Worm (Caenorhabditis elegans) whole organism, young adult: ENCODE data around the gene C03B1.7.

Experiments
- B0019.2 ChIP-seq: fragments of 200-800 bp; sonication (Bioruptor generic); conservative IDR thresholded peaks from 2 replicates; pipeline ENCODE4 v1.3.6; 2022; ENCODE audit warnings: missing genetic modification reagents, missing genetic modification characterization, missing compliant biosample characterization
- B0035.1 ChIP-seq: sonication (generic microtip); optimal IDR thresholded peaks from 2 replicates; lab custom pipeline; 2016; ENCODE audit warnings: missing genetic modification characterization, mild to moderate bottlenecking, missing compliant biosample characterization, missing genotype, missing genetic modification reagents
- B0261.1 ChIP-seq: sonication (generic microtip); optimal IDR thresholded peaks from 2 replicates; lab custom pipeline; 2016; ENCODE audit warnings: mild to moderate bottlenecking, missing genetic modification characterization, moderate library complexity, missing compliant biosample characterization
- B0336.3 ChIP-seq: fragments of 200-800 bp; sonication (Bioruptor generic); IDR thresholded peaks from 2 replicates; pipeline ENCODE4 v1.3.6; 2022; ENCODE audit warnings: missing genetic modification characterization, missing compliant biosample characterization
- C17E4.6 ChIP-seq: fragments of 200-800 bp; sonication (Bioruptor generic); IDR thresholded peaks from 2 replicates; pipeline ENCODE4 v1.3.6; 2022; ENCODE audit warnings: missing genetic modification reagents, missing genetic modification characterization, missing compliant biosample characterization
- D2030.7 ChIP-seq: fragments of 200-800 bp; sonication (Bioruptor generic); IDR thresholded peaks from 2 replicates; pipeline ENCODE4 v1.3.6; 2022; ENCODE audit warnings: missing genetic modification reagents, missing genetic modification characterization, missing compliant biosample characterization
- F10E7.11 ChIP-seq: sonication (generic microtip); optimal IDR thresholded peaks from 2 replicates; lab custom pipeline; 2017; ENCODE audit warnings: mild to moderate bottlenecking, missing genetic modification characterization, moderate library complexity, missing compliant biosample characterization
- F33H1.4 ChIP-seq: fragments of 200-800 bp; sonication (Bioruptor generic); IDR thresholded peaks from 2 replicates; pipeline ENCODE4 v1.3.6; 2022; ENCODE audit warnings: missing genetic modification reagents, missing genetic modification characterization, missing compliant biosample characterization
- F57A8.1 ChIP-seq: fragments of 200-800 bp; sonication (Bioruptor generic); optimal IDR thresholded peaks from 2 replicates; lab custom pipeline; 2018; ENCODE audit warnings: mild to moderate bottlenecking, missing genetic modification characterization, moderate library complexity, missing compliant biosample characterization
- T07F8.4 ChIP-seq: sonication (generic microtip); optimal IDR thresholded peaks from 2 replicates; lab custom pipeline; 2016; ENCODE audit warnings: mild to moderate bottlenecking, missing genetic modification characterization, moderate library complexity, missing compliant biosample characterization
- Y53F4B.3 ChIP-seq: fragments of 200-800 bp; sonication (Bioruptor generic); IDR thresholded peaks from 2 replicates; pipeline ENCODE4 v1.3.6; 2022; ENCODE audit warnings: missing genetic modification reagents, missing genetic modification characterization, missing compliant biosample characterization
- Y67H2A.10 ChIP-seq: fragments of 200-800 bp; sonication (Bioruptor generic); conservative IDR thresholded peaks from 2 replicates; pipeline ENCODE4 v1.3.6; 2022; ENCODE audit warnings: missing genetic modification reagents, missing genetic modification characterization, missing compliant biosample characterization
- ama-1 ChIP-seq, 3 experiments: fragments of 150-350 bp in 1 of 3; sonication (generic microtip) in 2 of 3; optimal IDR thresholded peaks; 2 replicates each; lab custom pipeline; 2014 to 2018; ENCODE audit warnings: missing biosample characterization in 2 of 3, missing genetic modification characterization in 2 of 3, missing genetic modification reagents in 2 of 3
- athp-1 ChIP-seq: sonication (generic microtip); optimal IDR thresholded peaks from 2 replicates; lab custom pipeline; 2017; ENCODE audit warnings: mild to moderate bottlenecking, missing genetic modification characterization, missing compliant biosample characterization
- ccch-3 ChIP-seq: fragments of 200-800 bp; sonication (Bioruptor generic); optimal IDR thresholded peaks from 2 replicates; lab custom pipeline; 2018; ENCODE audit warnings: mild to moderate bottlenecking, missing genetic modification characterization, missing compliant biosample characterization
- ceh-100 ChIP-seq: fragments of 200-800 bp; sonication (Bioruptor generic); IDR thresholded peaks from 2 replicates; pipeline ENCODE4 v1.3.6; 2022; ENCODE audit warnings: missing genetic modification reagents, missing genetic modification characterization, missing compliant biosample characterization
- ceh-58 ChIP-seq: fragments of 200-800 bp; sonication (Bioruptor generic); IDR thresholded peaks from 2 replicates; pipeline ENCODE4 v1.3.6; 2022; ENCODE audit warnings: missing genetic modification characterization, missing compliant biosample characterization
- ceh-79 ChIP-seq: sonication (generic microtip); optimal IDR thresholded peaks from 2 replicates; lab custom pipeline; 2017; ENCODE audit warnings: mild to moderate bottlenecking, missing genetic modification characterization, missing compliant biosample characterization
- chd-7 ChIP-seq: sonication (generic microtip); optimal IDR thresholded peaks from 2 replicates; lab custom pipeline; 2016; ENCODE audit warnings: mild to moderate bottlenecking, missing genetic modification characterization, moderate library complexity, missing compliant biosample characterization
- die-1 ChIP-seq: sonication (generic microtip); optimal IDR thresholded peaks from 2 replicates; lab custom pipeline; 2016; ENCODE audit warnings: missing genotype, mild to moderate bottlenecking, missing genetic modification characterization, missing compliant biosample characterization
- ekl-4 ChIP-seq: fragments of 200-800 bp; sonication (Bioruptor generic); IDR thresholded peaks from 2 replicates; pipeline ENCODE4 v1.3.6; 2022; ENCODE audit warnings: missing genetic modification reagents, missing genetic modification characterization, missing compliant biosample characterization
- fkh-3 ChIP-seq: sonication (generic microtip); optimal IDR thresholded peaks from 2 replicates; lab custom pipeline; 2016; ENCODE audit warnings: mild to moderate bottlenecking, missing genetic modification characterization, missing compliant biosample characterization
- hlh-12 ChIP-seq: sonication (generic microtip); optimal IDR thresholded peaks from 2 replicates; lab custom pipeline; 2016; ENCODE audit warnings: missing genetic modification characterization, missing compliant biosample characterization
- lag-1 ChIP-seq: fragments of 200-800 bp; sonication (Bioruptor generic); IDR thresholded peaks from 2 replicates; pipeline ENCODE4 v1.3.6; 2022; ENCODE audit warnings: missing genetic modification reagents, missing genetic modification characterization, missing compliant biosample characterization
- let-526 ChIP-seq: fragments of 200-800 bp; sonication (Bioruptor generic); IDR thresholded peaks from 2 replicates; pipeline ENCODE4 v1.3.6; 2022; ENCODE audit warnings: missing genetic modification reagents, missing genetic modification characterization, missing compliant biosample characterization
- lin-54 ChIP-seq: fragments of 200-800 bp; sonication (Bioruptor generic); optimal IDR thresholded peaks from 2 replicates; lab custom pipeline; 2018; ENCODE audit warnings: mild to moderate bottlenecking, missing genetic modification characterization, missing compliant biosample characterization
- madf-10 ChIP-seq: sonication (generic microtip); optimal IDR thresholded peaks from 2 replicates; lab custom pipeline; 2016; ENCODE audit warnings: mild to moderate bottlenecking, missing genetic modification characterization, missing compliant biosample characterization
- madf-8 ChIP-seq: fragments of 200-800 bp; sonication (Bioruptor generic); conservative IDR thresholded peaks from 2 replicates; pipeline ENCODE4 v1.3.6; 2022; ENCODE audit warnings: missing genetic modification reagents, missing genetic modification characterization, missing compliant biosample characterization
- mcd-1 ChIP-seq: fragments of 200-800 bp; sonication (Bioruptor generic); IDR thresholded peaks from 2 replicates; pipeline ENCODE4 v1.3.6; 2022; ENCODE audit warnings: missing genetic modification reagents, missing genetic modification characterization, missing compliant biosample characterization
- mel-28 ChIP-seq: sonication (generic microtip); optimal IDR thresholded peaks from 2 replicates; lab custom pipeline; 2016; ENCODE audit warnings: borderline replicate concordance, mild to moderate bottlenecking, missing genetic modification characterization, missing compliant biosample characterization
- mes-4 ChIP-seq: sonication (generic microtip); optimal IDR thresholded peaks from 2 replicates; lab custom pipeline; 2016; ENCODE audit warnings: missing genotype, missing genetic modification characterization, missing compliant biosample characterization
- mxl-1 ChIP-seq: sonication (generic microtip); optimal IDR thresholded peaks from 2 replicates; lab custom pipeline; 2016; ENCODE audit warnings: missing genetic modification characterization, missing compliant biosample characterization
- nfya-1 ChIP-seq: sonication (generic microtip); optimal IDR thresholded peaks from 2 replicates; lab custom pipeline; 2017; ENCODE audit warnings: antibody characterized with exemption, missing compliant biosample characterization, missing genetic modification characterization, borderline replicate concordance; ENCODE audit not compliant: insufficient read depth
- nfyb-1 ChIP-seq: fragments of 200-800 bp; sonication (Bioruptor generic); IDR thresholded peaks from 2 replicates; pipeline ENCODE4 v1.3.6; 2022; ENCODE audit warnings: missing genetic modification reagents, missing genetic modification characterization, missing compliant biosample characterization
- nhr-27 ChIP-seq: fragments of 200-800 bp; sonication (Bioruptor generic); optimal IDR thresholded peaks from 2 replicates; lab custom pipeline; 2018; ENCODE audit warnings: mild to moderate bottlenecking, missing genetic modification characterization, moderate library complexity, missing compliant biosample characterization
- pbrm-1 ChIP-seq: fragments of 200-800 bp; sonication (Bioruptor generic); IDR thresholded peaks from 2 replicates; pipeline ENCODE4 v1.3.6; 2022; ENCODE audit warnings: missing genetic modification reagents, missing genetic modification characterization, missing compliant biosample characterization
- pha-4 ChIP-seq: fragments of 150-350 bp; sonication (generic microtip); optimal IDR thresholded peaks from 2 replicates; lab custom pipeline; 2014; ENCODE audit warnings: missing biosample characterization, missing genetic modification reagents, missing genetic modification characterization
- repo-1 ChIP-seq: sonication (generic microtip); optimal IDR thresholded peaks from 2 replicates; lab custom pipeline; 2017; ENCODE audit warnings: mild to moderate bottlenecking, missing genetic modification characterization, missing compliant biosample characterization
- snpc-1.3 ChIP-seq: sonication (generic microtip); optimal IDR thresholded peaks from 2 replicates; lab custom pipeline; 2017; ENCODE audit warnings: missing genetic modification characterization, mild to moderate bottlenecking, missing compliant biosample characterization, antibody characterized with exemption, moderate library complexity, missing genotype, missing genetic modification reagents; ENCODE audit not compliant: insufficient read depth
- snpc-3.4 ChIP-seq: sonication (generic microtip); optimal IDR thresholded peaks from 2 replicates; lab custom pipeline; 2017; ENCODE audit warnings: missing genetic modification characterization, mild to moderate bottlenecking, missing compliant biosample characterization, antibody characterized with exemption, moderate library complexity, missing genotype, missing genetic modification reagents
- snpc-4 ChIP-seq, 5 experiments: fragments of 150-350 bp in 1 of 5; sonication (generic microtip) in 4 of 5; optimal IDR thresholded peaks; 2 replicates each; lab custom pipeline; 2014 to 2018; ENCODE audit warnings: missing genetic modification characterization in 5 of 5, missing biosample characterization in 3 of 5, antibody characterized with exemption in 2 of 5, mild to moderate bottlenecking in 2 of 5, missing compliant biosample characterization in 2 of 5, missing genotype in 2 of 5, moderate library complexity in 2 of 5, missing genetic modification reagents in 1 of 5
- tbx-9 ChIP-seq: sonication (generic microtip); optimal IDR thresholded peaks from 2 replicates; lab custom pipeline; 2016; ENCODE audit warnings: borderline replicate concordance, missing genetic modification characterization, inconsistent platforms, missing compliant biosample characterization
- xnd-1 ChIP-seq: sonication (generic microtip); optimal IDR thresholded peaks from 2 replicates; lab custom pipeline; 2016; ENCODE audit warnings: missing genotype, missing genetic modification reagents, missing genetic modification characterization, missing compliant biosample characterization
- zim-3 ChIP-seq: sonication (generic microtip); optimal IDR thresholded peaks from 2 replicates; lab custom pipeline; 2017; ENCODE audit warnings: mild to moderate bottlenecking, missing genetic modification characterization, moderate library complexity, missing compliant biosample characterization
- ztf-6 ChIP-seq: fragments of 200-800 bp; sonication (Bioruptor generic); IDR thresholded peaks from 2 replicates; pipeline ENCODE4 v1.3.6; 2022; ENCODE audit warnings: missing genetic modification reagents, missing genetic modification characterization, missing compliant biosample characterization

Gene C03B1.7

DNA sequence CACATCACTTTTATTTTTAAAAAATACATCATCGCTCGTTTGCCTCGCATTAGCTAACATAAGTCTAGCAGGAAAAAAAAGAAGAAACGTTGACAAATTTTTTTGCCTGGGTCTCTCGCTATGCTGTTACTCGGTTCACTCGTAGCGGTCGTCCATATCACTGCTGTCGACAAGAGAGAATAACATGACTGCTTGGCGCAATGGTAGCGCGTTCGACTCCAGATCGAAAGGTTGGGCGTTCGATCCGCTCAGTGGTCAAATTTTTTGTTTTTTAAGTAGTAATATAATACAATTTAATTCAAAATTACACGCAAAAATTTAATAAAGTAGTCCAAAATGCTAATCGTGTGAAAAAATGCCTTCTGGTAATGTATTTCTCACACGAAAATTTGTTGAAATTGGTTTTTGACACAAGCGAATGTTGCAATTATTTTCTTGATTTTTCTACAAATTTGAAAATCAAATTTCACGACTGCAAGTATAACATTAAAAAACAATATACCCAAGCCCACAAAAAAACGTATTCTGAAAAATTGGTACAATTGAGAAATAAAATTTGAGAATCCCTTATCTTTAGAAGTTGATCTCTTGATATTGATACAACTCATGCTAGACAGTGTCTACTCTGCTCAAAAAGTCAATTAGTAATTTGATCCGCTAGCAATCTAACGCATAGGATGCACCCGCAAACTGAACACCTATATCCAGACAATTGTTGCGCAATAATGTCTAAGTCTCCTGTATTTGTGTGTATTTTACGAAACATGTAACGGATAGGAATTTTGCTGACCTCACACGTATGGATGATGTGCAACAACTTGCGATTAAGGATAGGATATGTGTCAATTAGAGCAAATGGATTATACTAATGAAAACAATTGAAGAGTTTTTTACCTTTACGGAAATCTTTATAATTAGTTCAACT, 29.8 kb downstream of the C03B1.7 start (continued):
- TF ChIP-seq chd-7 (tag; lab: Kevin White, UChicago) (no peak), die-1 (tag; lab: Kevin White, UChicago) (peak; percentile 80), tbx-9 (tag; lab: Kevin White, UChicago) (peak; percentile 13), hlh-12 (tag; lab: Kevin White, UChicago) (peak; percentile 41), C17E4.6 (GFP tag; lab: Robert Waterston, UW) (no peak), T07F8.4 (tag; lab: Kevin White, UChicago) (peak; percentile 61), D2030.7 (peak; percentile 66), Y53F4B.3 (GFP tag; lab: Robert Waterston, UW) (no peak), ccch-3 (GFP tag; lab: Kevin White, UChicago) (no peak), B0336.3 (GFP tag; lab: Robert Waterston, UW) (no peak), pha-4 (tag; lab: Kevin White, UChicago) (no peak), mes-4 (tag; lab: Kevin White, UChicago) (peak; percentile 59), madf-10 (peak; percentile 71), nfyb-1 (GFP tag; lab: Robert Waterston, UW) (peak; percentile 88), ceh-58 (GFP tag; lab: Robert Waterston, UW) (0 out of 2 replicates have a peak, but pooled peaks have one; percentile 84), snpc-4 (GFP tag; optimal IDR thresholded peaks at IDR 0.05; lab: Kevin White, UChicago) (peak; percentile 48), snpc-4 (tag; optimal IDR thresholded peaks at IDR 0.05; lab: Kevin White, UChicago) (peak in 3 of 4 experiments; percentile 7 to 71 (median 49)), zim-3 (tag; lab: Kevin White, UChicago) (peak; percentile 69), nhr-27 (tag; lab: Kevin White, UChicago) (no peak), mxl-1 (tag; lab: Kevin White, UChicago) (peak; percentile 56), pbrm-1 (GFP tag; lab: Robert Waterston, UW) (peak; percentile 85), lin-54 (GFP tag; lab: Kevin White, UChicago) (no peak), lag-1 (GFP tag; lab: Robert Waterston, UW) (no peak), B0019.2 (GFP tag; lab: Robert Waterston, UW) (no peak), snpc-1.3 (tag; lab: Kevin White, UChicago) (peak; percentile 85), ekl-4 (GFP tag; lab: Robert Waterston, UW) (0 out of 2 replicates have a peak, but pooled peaks have one; percentile 27), Y67H2A.10 (GFP tag; lab: Robert Waterston, UW) (no peak), ceh-100 (GFP tag; lab: Robert Waterston, UW) (peak; percentile 21; the same call in 1 of the 2 replicates), xnd-1 (tag; lab: Kevin White, UChicago) (no peak), B0035.1 (tag; lab: Kevin White, UChicago) (peak; percentile 62), ztf-6 (GFP tag; lab: Robert Waterston, UW) (no peak), B0261.1 (tag; lab: Kevin White, UChicago) (peak; percentile 97), nfya-1 (tag; lab: Kevin White, UChicago) (no peak), fkh-3 (tag; lab: Kevin White, UChicago) (peak; percentile 36), ama-1 (optimal IDR thresholded peaks at IDR 0.05; lab: Kevin White, UChicago) (no peak), ama-1 (GFP tag; optimal IDR thresholded peaks at IDR 0.05; lab: Kevin White, UChicago) (peak in 1 of 2 experiments; percentile 78), F10E7.11 (tag; lab: Kevin White, UChicago) (peak; percentile 26), ceh-79 (tag; lab: Kevin White, UChicago) (peak; percentile 63), snpc-3.4 (tag; lab: Kevin White, UChicago) (peak; percentile 39), let-526 (GFP tag; lab: Robert Waterston, UW) (peak; percentile 53; the same call in 1 of the 2 replicates), repo-1 (tag; lab: Kevin White, UChicago) (peak; percentile 56), mel-28 (tag; lab: Kevin White, UChicago) (no peak), F57A8.1 (GFP tag; lab: Kevin White, UChicago) (no peak), F33H1.4 (no peak), mcd-1 (GFP tag; lab: Robert Waterston, UW) (no peak), madf-8 (GFP tag; lab: Robert Waterston, UW) (no peak), athp-1 (peak; percentile 6)
